Worm (Caenorhabditis elegans) whole organism, L2 larva: ENCODE results near the gene F53H8.3.

Experiments
- C34F6.9 ChIP-seq: fragments of 150-350 bp; optimal IDR thresholded peaks from 2 replicates; lab custom pipeline; 2014; ENCODE audit warnings: missing biosample characterization, missing genetic modification characterization
- F13H6.1 ChIP-seq: sonication (generic microtip); optimal IDR thresholded peaks from 2 replicates; lab custom pipeline; 2016; ENCODE audit warnings: missing genetic modification characterization, missing compliant biosample characterization
- R02D3.7 ChIP-seq: fragments of 150-350 bp; optimal IDR thresholded peaks from 2 replicates; lab custom pipeline; 2014; ENCODE audit warnings: missing biosample characterization, missing genetic modification characterization
- Y55F3AM.14 ChIP-seq: fragments of 200-800 bp; sonication (Bioruptor generic); optimal IDR thresholded peaks from 2 replicates; lab custom pipeline; 2018; ENCODE audit warnings: mild to moderate bottlenecking, missing genetic modification characterization, missing compliant biosample characterization
- alr-1 ChIP-seq: fragments of 150-350 bp; optimal IDR thresholded peaks from 2 replicates; lab custom pipeline; 2014; ENCODE audit warnings: missing biosample characterization, missing genetic modification characterization
- aly-2 ChIP-seq: fragments of 150-350 bp; optimal IDR thresholded peaks from 2 replicates; lab custom pipeline; 2014; ENCODE audit warnings: missing biosample characterization, missing genetic modification characterization
- ama-1 ChIP-seq: fragments of 150-350 bp; optimal IDR thresholded peaks from 2 replicates; lab custom pipeline; 2018; ENCODE audit warnings: inconsistent platforms
- blmp-1 ChIP-seq: sonication (generic microtip); optimal IDR thresholded peaks from 2 replicates; lab custom pipeline; 2017; ENCODE audit warnings: missing genetic modification characterization, mild to moderate bottlenecking, missing compliant biosample characterization, antibody characterized with exemption, moderate library complexity; ENCODE audit not compliant: insufficient read depth
- ceh-16 ChIP-seq: fragments of 150-350 bp; optimal IDR thresholded peaks from 2 replicates; lab custom pipeline; 2014; ENCODE audit warnings: missing biosample characterization, missing genetic modification characterization
- ceh-82 ChIP-seq: fragments of 150-350 bp; optimal IDR thresholded peaks from 2 replicates; lab custom pipeline; 2014; ENCODE audit warnings: missing biosample characterization, missing genetic modification characterization
- crh-2 ChIP-seq: sonication (generic microtip); optimal IDR thresholded peaks from 2 replicates; lab custom pipeline; 2017; ENCODE audit warnings: missing biosample characterization, missing genetic modification characterization
- dmd-4 ChIP-seq: sonication (generic microtip); optimal IDR thresholded peaks from 2 replicates; lab custom pipeline; 2017; ENCODE audit warnings: missing biosample characterization, missing genetic modification characterization
- egl-27 ChIP-seq: sonication (generic microtip); optimal IDR thresholded peaks from 3 replicates; lab custom pipeline; 2017; ENCODE audit warnings: missing biosample characterization, missing genetic modification reagents, missing genetic modification characterization
- fos-1 ChIP-seq: fragments of 150-350 bp; optimal IDR thresholded peaks from 2 replicates; lab custom pipeline; 2014; ENCODE audit warnings: missing biosample characterization, missing genetic modification characterization
- gmeb-1 ChIP-seq: fragments of 150-350 bp; optimal IDR thresholded peaks from 2 replicates; lab custom pipeline; 2014; ENCODE audit warnings: missing biosample characterization, missing genetic modification characterization
- lin-11 ChIP-seq: fragments of 150-350 bp; sonication (generic microtip); optimal IDR thresholded peaks from 2 replicates; lab custom pipeline; 2014; ENCODE audit warnings: missing biosample characterization, missing genetic modification characterization, inconsistent platforms, mixed read lengths
- lin-39 ChIP-seq: fragments of 150-350 bp; optimal IDR thresholded peaks from 2 replicates; lab custom pipeline; 2014; ENCODE audit warnings: missing biosample characterization, missing genetic modification reagents, missing genetic modification characterization
- lsy-2 ChIP-seq, 2 experiments: fragments of 150-350 bp in 1 of 2; sonication (generic microtip) in 1 of 2; optimal IDR thresholded peaks; 2 replicates each; lab custom pipeline; 2014 to 2017; ENCODE audit warnings: missing biosample characterization in 2 of 2, missing genetic modification characterization in 2 of 2
- nhr-12 ChIP-seq: fragments of 150-350 bp; optimal IDR thresholded peaks from 2 replicates; lab custom pipeline; 2014; ENCODE audit warnings: missing biosample characterization, missing genetic modification characterization
- nhr-23 ChIP-seq: fragments of 150-350 bp; optimal IDR thresholded peaks from 2 replicates; lab custom pipeline; 2014; ENCODE audit warnings: missing biosample characterization, missing genetic modification reagents, missing genetic modification characterization
- nhr-237 ChIP-seq: fragments of 150-350 bp; optimal IDR thresholded peaks from 2 replicates; lab custom pipeline; 2014; ENCODE audit warnings: missing biosample characterization, missing genetic modification characterization
- nhr-25 ChIP-seq: fragments of 150-350 bp; sonication (generic microtip); optimal IDR thresholded peaks from 3 replicates; lab custom pipeline; 2014; ENCODE audit warnings: missing biosample characterization, missing genetic modification characterization
- skn-1 ChIP-seq: sonication (generic microtip); optimal IDR thresholded peaks from 2 replicates; lab custom pipeline; 2017; ENCODE audit warnings: missing biosample characterization, missing genetic modification characterization
- sma-3 ChIP-seq: sonication (generic microtip); optimal IDR thresholded peaks from 2 replicates; lab custom pipeline; 2016; ENCODE audit warnings: missing genetic modification reagents, missing genetic modification characterization, missing compliant biosample characterization
- sma-9 ChIP-seq, 2 experiments: fragments of 150-350 bp in 1 of 2; sonication (generic microtip) in 1 of 2; optimal IDR thresholded peaks; 2 replicates each; lab custom pipeline; 2014 to 2016; ENCODE audit warnings: missing genetic modification characterization in 2 of 2, mild to moderate bottlenecking in 1 of 2, missing biosample characterization in 1 of 2, missing compliant biosample characterization in 1 of 2, missing genetic modification reagents in 1 of 2, moderate library complexity in 1 of 2
- snpc-4 ChIP-seq: fragments of 150-350 bp; optimal IDR thresholded peaks from 2 replicates; lab custom pipeline; 2014; ENCODE audit warnings: missing biosample characterization, missing genetic modification characterization
- unc-39 ChIP-seq: fragments of 150-350 bp; optimal IDR thresholded peaks from 2 replicates; lab custom pipeline; 2014; ENCODE audit warnings: missing biosample characterization, missing genetic modification characterization
- unc-55 ChIP-seq: fragments of 150-350 bp; sonication (generic microtip); optimal IDR thresholded peaks from 3 replicates; lab custom pipeline; 2014; ENCODE audit warnings: missing biosample characterization, missing genetic modification reagents, missing genetic modification characterization
- unc-62 ChIP-seq: fragments of 150-350 bp; optimal IDR thresholded peaks from 2 replicates; lab custom pipeline; 2014; ENCODE audit warnings: missing biosample characterization, missing genetic modification reagents, missing genetic modification characterization
- zag-1 ChIP-seq: fragments of 150-350 bp; optimal IDR thresholded peaks from 2 replicates; lab custom pipeline; 2014; ENCODE audit warnings: missing biosample characterization, missing genetic modification characterization
- ztf-1 ChIP-seq: fragments of 200-800 bp; sonication (Bioruptor generic); conservative IDR thresholded peaks from 2 replicates; pipeline ENCODE4 v1.3.6; 2022; ENCODE audit warnings: missing genetic modification characterization, missing compliant biosample characterization
- ztf-4 ChIP-seq: fragments of 150-350 bp; optimal IDR thresholded peaks from 2 replicates; lab custom pipeline; 2014; ENCODE audit warnings: missing biosample characterization, missing genetic modification characterization

F53H8.3 gene

DNA sequence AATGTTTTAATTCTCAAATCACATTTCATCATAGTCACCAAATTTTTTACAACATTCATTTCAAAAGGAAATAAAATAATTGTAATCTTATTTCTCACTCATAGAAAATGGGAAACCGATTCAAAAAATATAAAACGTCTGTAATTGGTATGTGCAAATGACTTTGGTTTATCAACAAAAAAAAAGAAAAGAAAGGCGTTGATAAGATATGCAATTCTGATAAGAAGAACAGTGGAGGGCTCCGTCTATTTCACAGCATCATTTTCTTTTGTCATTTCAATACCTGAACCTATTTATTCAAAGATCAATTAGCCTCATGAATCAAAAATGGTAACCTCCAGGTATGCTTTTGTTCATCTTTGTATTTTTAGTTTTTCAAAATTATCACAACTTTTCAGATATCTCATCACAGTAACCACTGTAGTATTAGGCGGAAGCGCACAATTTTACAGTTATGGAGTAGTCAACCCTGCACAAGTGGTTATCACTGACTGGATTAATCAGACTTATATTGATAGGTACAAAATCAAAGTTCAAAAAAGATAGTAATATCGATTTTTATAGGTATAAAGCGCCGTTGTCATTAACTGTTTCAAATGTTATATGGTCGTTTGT, at the start of gene F53H8.3:
Gene F53H8.3, plus strand, starts transcription at position 275 of the 615 bp plus-strand sequence.
- TF ChIP-seq lin-11 (no peak), fos-1 (tag; lab: Kevin White, UChicago) (peak; percentile 75)

DNA sequence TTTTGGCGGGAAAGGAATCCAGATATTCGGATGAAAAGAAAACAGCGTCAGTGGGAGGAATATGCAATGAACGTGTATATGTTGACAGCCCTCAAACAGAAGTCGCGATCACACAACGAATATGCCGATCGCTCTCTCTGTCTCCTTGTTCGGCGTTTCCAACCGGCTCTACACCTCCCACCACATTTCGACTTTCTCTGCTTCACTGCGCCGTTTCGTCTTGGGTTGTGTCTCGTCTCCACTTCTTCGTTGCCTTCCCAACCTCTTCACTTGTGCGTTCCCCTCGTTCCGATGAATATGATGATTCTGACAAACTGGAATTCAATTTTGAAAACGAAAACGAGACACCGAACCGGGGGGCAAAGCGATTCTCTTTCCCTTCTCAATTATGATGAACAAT, 40.4 kb upstream of the F53H8.3 start, which contains the start of gene mab-7:
Gene mab-7, minus strand, starts transcription at position 101 of the 400 bp plus-strand sequence.
- no peak for TF ChIP-seq lsy-2 (tag; optimal IDR thresholded peaks at IDR 0.05; lab: Kevin White, UChicago)

DNA sequence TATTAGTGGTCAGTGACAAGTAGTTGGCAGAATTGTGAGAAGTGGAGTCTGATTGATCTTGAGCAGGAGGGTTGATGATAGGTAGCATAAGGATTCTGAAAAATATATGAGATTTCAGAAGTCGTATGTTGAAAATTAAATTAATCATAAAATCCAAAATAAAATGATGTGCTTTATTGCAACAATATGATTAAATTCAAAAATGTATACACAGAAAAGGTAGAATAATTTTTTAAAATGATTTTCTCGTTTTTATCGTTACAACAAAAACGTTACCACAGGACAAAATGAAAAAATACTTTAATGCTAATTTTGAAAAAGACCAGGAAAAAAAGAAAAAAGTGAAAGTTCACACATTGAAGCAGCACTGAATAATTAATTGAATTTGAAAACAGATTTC, 35.8 kb upstream of the F53H8.3 start, which contains the start of gene ZC13.10:
Gene ZC13.10, minus strand, starts transcription at position 101 of the 400 bp plus-strand sequence.
- TF ChIP-seq ceh-16 (no peak), sma-3 (GFP tag; lab: Kevin White, UChicago) (no peak), unc-55 (GFP tag; lab: Kevin White, UChicago) (no peak), nhr-12 (no peak), blmp-1 (tag; lab: Kevin White, UChicago) (no peak), ceh-82 (tag; lab: Kevin White, UChicago) (no peak), zag-1 (tag; lab: Kevin White, UChicago) (no peak), ama-1 (lab: Kevin White, UChicago) (no peak), aly-2 (tag; lab: Kevin White, UChicago) (no peak), dmd-4 (tag; lab: Kevin White, UChicago) (no peak), nhr-23 (no peak), lin-39 (no peak), alr-1 (tag; lab: Kevin White, UChicago) (no peak), Y55F3AM.14 (GFP tag; lab: Kevin White, UChicago) (no peak)

DNA sequence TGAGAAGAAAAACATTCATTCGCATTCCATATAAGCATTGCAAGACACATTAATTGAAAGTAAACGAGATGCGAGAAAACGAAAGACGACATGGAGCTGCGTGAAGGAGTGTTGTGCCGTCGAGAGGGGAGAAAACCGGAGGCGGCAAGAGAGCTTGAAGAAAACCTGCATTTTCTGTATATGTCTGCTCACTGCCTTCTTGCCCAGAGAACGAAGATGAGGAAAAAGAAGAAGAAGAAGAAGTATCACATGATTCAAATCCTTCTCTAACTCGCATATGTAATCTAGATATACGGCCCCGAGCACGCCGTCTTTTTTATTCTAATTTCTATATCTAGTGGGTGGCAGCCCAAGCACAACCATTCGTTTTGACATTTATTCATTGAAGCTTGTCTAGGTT, 28.0 kb upstream of the F53H8.3 start:
- TF ChIP-seq C34F6.9 (tag; lab: Kevin White, UChicago), result peak; percentile 42
- TF ChIP-seq crh-2, result peak; percentile 2
- TF ChIP-seq unc-55 (GFP tag; lab: Kevin White, UChicago), result peak; percentile 48
- peak; percentile 46 for TF ChIP-seq lin-11
- no peak for TF ChIP-seq nhr-237
- TF ChIP-seq sma-9 (GFP tag; optimal IDR thresholded peaks at IDR 0.05; lab: Kevin White, UChicago), result peak; percentile 1
- TF ChIP-seq sma-9 (tag; optimal IDR thresholded peaks at IDR 0.05; lab: Kevin White, UChicago), result no peak
- TF ChIP-seq blmp-1 (tag; lab: Kevin White, UChicago), result no peak

DNA sequence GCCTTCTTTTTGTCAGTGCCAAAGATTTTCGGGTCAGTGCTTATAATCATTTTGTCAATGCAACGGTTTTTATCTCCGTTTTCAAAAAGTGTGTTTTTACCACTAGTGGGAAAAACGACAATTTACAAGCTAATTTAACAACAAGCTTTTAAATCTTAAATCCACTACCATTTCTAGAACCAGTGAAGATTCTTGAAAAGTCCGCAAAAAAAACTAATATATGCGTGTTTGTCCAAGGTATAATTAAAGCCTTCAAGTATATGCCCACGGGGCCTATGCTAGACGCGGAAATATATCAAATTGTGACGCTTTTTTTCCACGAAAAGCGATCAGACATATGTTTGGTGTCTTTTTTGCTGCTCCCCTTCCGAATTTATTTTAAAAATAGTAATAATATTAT, 25.8 kb upstream of the F53H8.3 start:
- TF ChIP-seq ceh-16 (no peak), ztf-1 (GFP tag; lab: Robert Waterston, UW) (no peak), crh-2 (no peak), F13H6.1 (tag; lab: Kevin White, UChicago) (no peak), Y55F3AM.14 (GFP tag; lab: Kevin White, UChicago) (no peak), sma-9 (GFP tag; optimal IDR thresholded peaks at IDR 0.05; lab: Kevin White, UChicago) (no peak), sma-9 (tag; optimal IDR thresholded peaks at IDR 0.05; lab: Kevin White, UChicago) (no peak), ztf-4 (tag; lab: Kevin White, UChicago) (no peak), lin-39 (no peak), zag-1 (tag; lab: Kevin White, UChicago) (no peak), unc-55 (GFP tag; lab: Kevin White, UChicago) (no peak), gmeb-1 (tag; lab: Kevin White, UChicago) (no peak), unc-39 (tag; lab: Kevin White, UChicago) (no peak), nhr-25 (tag; lab: Kevin White, UChicago) (no peak), R02D3.7 (tag; lab: Kevin White, UChicago) (no peak), snpc-4 (tag; lab: Kevin White, UChicago) (no peak), skn-1 (tag; lab: Kevin White, UChicago) (no peak), egl-27 (tag; lab: Kevin White, UChicago) (no peak), sma-3 (GFP tag; lab: Kevin White, UChicago) (no peak), unc-62 (GFP tag; lab: Kevin White, UChicago) (no peak)
- TF ChIP-seq, all 48 proteins: peak for 0
